Fruit fly (Drosophila melanogaster) whole organism, adult: ENCODE results near the gene CG32087.

ENCODE experiments used
- CG1620 ChIP-seq: fragments of 200-800 bp; sonication (Bioruptor generic); optimal IDR thresholded peaks from 2 replicates; lab custom pipeline; 2016; ENCODE audit warnings: missing biosample characterization, missing genetic modification characterization
- cic ChIP-seq: fragments of 200-800 bp; sonication (Bioruptor generic); optimal IDR thresholded peaks from 2 replicates; lab custom pipeline; 2017; ENCODE audit warnings: missing biosample characterization, mild to moderate bottlenecking, missing genetic modification characterization, moderate library complexity
- tj ChIP-seq: fragments of 200-800 bp; sonication (Bioruptor generic); optimal IDR thresholded peaks from 3 replicates; lab custom pipeline; 2017; ENCODE audit warnings: missing biosample characterization, mild to moderate bottlenecking, missing genetic modification characterization, moderate library complexity

- TF ChIP-seq cic (GFP tag; lab: Kevin White, UChicago) (no peak), tj (GFP tag; lab: Kevin White, UChicago) (no peak), CG1620 (no peak)
Observed at dm6 chr3L:11692853-11693252, 39.1 kb upstream of the CG32087 start.
